Fruit fly (Drosophila melanogaster) whole organism, embryonic: Measurements from ENCODE around the gene Rab30.

ENCODE experiments used
- Asciz ChIP-seq: fragments of 200-800 bp; sonication (Bioruptor generic); optimal IDR thresholded peaks from 2 replicates; lab custom pipeline; 2017; ENCODE audit warnings: missing biosample characterization, mild to moderate bottlenecking, missing genetic modification characterization, missing genetic modification reagents
- B-H1 ChIP-seq: fragments of 200-800 bp; sonication (Bioruptor generic); IDR thresholded peaks from 3 replicates; pipeline ENCODE4 v1.3.6; 2022; ENCODE audit warnings: missing biosample characterization, missing genetic modification characterization
- CG10267 ChIP-seq: fragments of 200-800 bp; sonication (Bioruptor generic); optimal IDR thresholded peaks from 2 replicates; lab custom pipeline; 2018; ENCODE audit warnings: missing biosample characterization, mild to moderate bottlenecking, missing genetic modification characterization, moderate library complexity
- CG10321 ChIP-seq: fragments of 200-800 bp; sonication (Bioruptor generic); IDR thresholded peaks from 2 replicates; pipeline ENCODE4 v1.3.6; 2022; ENCODE audit warnings: missing biosample characterization, missing genetic modification characterization
- CG12155 ChIP-seq: fragments of 200-800 bp; sonication (Bioruptor generic); optimal IDR thresholded peaks from 3 replicates; lab custom pipeline; 2016; ENCODE audit warnings: missing biosample characterization, missing genetic modification characterization
- CG13296 ChIP-seq: fragments of 200-800 bp; sonication (Bioruptor generic); optimal IDR thresholded peaks from 3 replicates; lab custom pipeline; 2018; ENCODE audit warnings: missing biosample characterization, mild to moderate bottlenecking, missing genetic modification characterization
- CG13775 ChIP-seq: fragments of 200-800 bp; sonication (Bioruptor generic); optimal IDR thresholded peaks from 3 replicates; lab custom pipeline; 2017; ENCODE audit warnings: missing biosample characterization, mild to moderate bottlenecking, missing genetic modification characterization
- CG14050 ChIP-seq: fragments of 200-800 bp; sonication (Bioruptor generic); IDR thresholded peaks from 3 replicates; pipeline ENCODE4 v1.3.6; 2022; ENCODE audit warnings: missing biosample characterization, missing genetic modification characterization
- CG14710 ChIP-seq: fragments of 200-800 bp; sonication (Bioruptor generic); optimal IDR thresholded peaks from 3 replicates; lab custom pipeline; 2019; ENCODE audit warnings: missing biosample characterization, mild to moderate bottlenecking, missing genetic modification characterization, moderate library complexity
- CG14965 ChIP-seq: fragments of 200-800 bp; sonication (Bioruptor generic); optimal IDR thresholded peaks from 2 replicates; lab custom pipeline; 2016; ENCODE audit warnings: missing biosample characterization, missing genetic modification characterization, borderline replicate concordance
- CG1529 ChIP-seq: fragments of 200-800 bp; sonication (Bioruptor generic); optimal IDR thresholded peaks from 3 replicates; lab custom pipeline; 2018; ENCODE audit warnings: missing biosample characterization, missing genetic modification characterization
- CG1603 ChIP-seq: fragments of 200-800 bp; sonication (Bioruptor generic); optimal IDR thresholded peaks from 2 replicates; lab custom pipeline; 2019; ENCODE audit warnings: missing biosample characterization, mild to moderate bottlenecking, missing genetic modification characterization, moderate library complexity
- CG17328 ChIP-seq: fragments of 200-800 bp; sonication (Bioruptor generic); IDR thresholded peaks from 2 replicates; pipeline ENCODE4 v1.3.6; 2022; ENCODE audit warnings: missing biosample characterization, missing genetic modification characterization
- CG1792 ChIP-seq: fragments of 200-800 bp; sonication (Bioruptor generic); optimal IDR thresholded peaks from 2 replicates; lab custom pipeline; 2016; ENCODE audit warnings: missing biosample characterization, missing genetic modification characterization
- CG18262 ChIP-seq: fragments of 200-800 bp; optimal IDR thresholded peaks from 3 replicates; lab custom pipeline; 2019; ENCODE audit warnings: missing biosample characterization, mild to moderate bottlenecking, missing genetic modification characterization, moderate library complexity
- CG34224 ChIP-seq: fragments of 200-800 bp; sonication (Bioruptor generic); IDR thresholded peaks from 3 replicates; pipeline ENCODE4 v1.3.6; 2022; ENCODE audit warnings: missing biosample characterization, missing genetic modification characterization; ENCODE audit not compliant: partially characterized antibody
- CG43689 ChIP-seq: fragments of 200-800 bp; sonication (Bioruptor generic); IDR thresholded peaks from 2 replicates; pipeline ENCODE4 v1.3.6; 2022; ENCODE audit warnings: missing biosample characterization, missing genetic modification characterization
- CG5180 ChIP-seq: fragments of 200-800 bp; sonication (Bioruptor generic); optimal IDR thresholded peaks from 3 replicates; lab custom pipeline; 2017; ENCODE audit warnings: missing biosample characterization, missing genetic modification characterization, mild to moderate bottlenecking, moderate library complexity, missing genetic modification reagents
- CG5245 ChIP-seq: fragments of 200-800 bp; sonication (Bioruptor generic); optimal IDR thresholded peaks from 3 replicates; lab custom pipeline; 2016; ENCODE audit warnings: missing biosample characterization, missing genetic modification characterization
- CG6175 ChIP-seq: fragments of 200-800 bp; sonication (Bioruptor generic); IDR thresholded peaks from 3 replicates; pipeline ENCODE4 v1.3.6; 2022; ENCODE audit warnings: missing biosample characterization, missing genetic modification characterization
- CG8924 ChIP-seq: fragments of 200-800 bp; optimal IDR thresholded peaks from 3 replicates; lab custom pipeline; 2019; ENCODE audit warnings: missing biosample characterization, mild to moderate bottlenecking, missing genetic modification characterization, moderate library complexity
- CrebB ChIP-seq: fragments of 200-800 bp; sonication (Bioruptor generic); optimal IDR thresholded peaks from 3 replicates; lab custom pipeline; 2018; ENCODE audit warnings: missing biosample characterization, mild to moderate bottlenecking, missing genetic modification characterization
- D19A ChIP-seq: fragments of 200-800 bp; optimal IDR thresholded peaks from 3 replicates; lab custom pipeline; 2019; ENCODE audit warnings: missing biosample characterization, mild to moderate bottlenecking, missing genetic modification characterization, moderate library complexity
- Doc3 ChIP-seq: fragments of 200-800 bp; sonication (Bioruptor generic); IDR thresholded peaks from 3 replicates; pipeline ENCODE4 v1.3.6; 2022; ENCODE audit warnings: missing biosample characterization, missing genetic modification characterization; ENCODE audit not compliant: partially characterized antibody
- Dref ChIP-seq: fragments of 200-800 bp; sonication (Bioruptor generic); IDR thresholded peaks from 2 replicates; pipeline ENCODE4 v1.3.6; 2022; ENCODE audit warnings: missing biosample characterization, missing genetic modification characterization
- E2f1 ChIP-seq: fragments of 200-800 bp; sonication (Bioruptor generic); IDR thresholded peaks from 2 replicates; pipeline ENCODE4 v1.3.6; 2022; ENCODE audit warnings: missing biosample characterization, missing genetic modification characterization
- Eip74EF ChIP-seq, 2 experiments: fragments of 200-800 bp in 1 of 2; fragments of >200 bp in 1 of 2; sonication (Bioruptor generic) in 1 of 2; optimal IDR thresholded peaks; 2 replicates each; lab custom pipeline; 2017 to 2019; ENCODE audit warnings: missing biosample characterization in 2 of 2, missing genetic modification characterization in 2 of 2, mild to moderate bottlenecking in 1 of 2, moderate library complexity in 1 of 2
- MBD-R2 ChIP-seq: fragments of 200-800 bp; sonication (Bioruptor generic); IDR thresholded peaks from 2 replicates; pipeline ENCODE4 v1.3.6; 2022; ENCODE audit warnings: missing biosample characterization, missing genetic modification characterization
- Meics ChIP-seq: fragments of 200-800 bp; sonication (Bioruptor generic); optimal IDR thresholded peaks from 2 replicates; lab custom pipeline; 2017; ENCODE audit warnings: missing biosample characterization, mild to moderate bottlenecking, missing genetic modification characterization
- Nf-YA ChIP-seq: fragments of 200-800 bp; sonication (Bioruptor generic); IDR thresholded peaks from 2 replicates; pipeline ENCODE4 v1.3.6; 2022; ENCODE audit warnings: missing biosample characterization, missing genetic modification characterization
- Oli ChIP-seq: fragments of 200-800 bp; sonication (Bioruptor generic); optimal IDR thresholded peaks from 2 replicates; lab custom pipeline; 2018; ENCODE audit warnings: missing biosample characterization, mild to moderate bottlenecking, missing genetic modification characterization, moderate library complexity
- PHDP ChIP-seq: fragments of 200-800 bp; sonication (Bioruptor generic); optimal IDR thresholded peaks from 3 replicates; lab custom pipeline; 2018; ENCODE audit warnings: missing biosample characterization, mild to moderate bottlenecking, missing genetic modification characterization, moderate library complexity
- Taf1 ChIP-seq: fragments of 200-800 bp; sonication (Bioruptor generic); IDR thresholded peaks from 2 replicates; pipeline ENCODE4 v1.3.6; 2022; ENCODE audit warnings: missing biosample characterization, missing genetic modification characterization
- ara ChIP-seq: fragments of 200-800 bp; sonication (Bioruptor generic); IDR thresholded peaks from 2 replicates; pipeline ENCODE4 v1.3.6; 2022; ENCODE audit warnings: missing biosample characterization, missing genetic modification characterization
- bab2 ChIP-seq: fragments of 200-800 bp; sonication (Bioruptor generic); optimal IDR thresholded peaks from 2 replicates; lab custom pipeline; 2016; ENCODE audit warnings: missing biosample characterization, missing genetic modification characterization
- cato ChIP-seq: fragments of 200-800 bp; sonication (Bioruptor generic); optimal IDR thresholded peaks from 2 replicates; lab custom pipeline; 2016; ENCODE audit warnings: missing biosample characterization, missing genetic modification characterization, borderline replicate concordance
- chn ChIP-seq: fragments of 200-800 bp; sonication (Bioruptor generic); optimal IDR thresholded peaks from 2 replicates; lab custom pipeline; 2016; ENCODE audit warnings: missing biosample characterization, missing genetic modification characterization
- ci ChIP-seq: fragments of 200-800 bp; sonication (Bioruptor generic); IDR thresholded peaks from 3 replicates; pipeline ENCODE4 v1.3.6; 2022; ENCODE audit warnings: missing biosample characterization, missing genetic modification characterization
- danr ChIP-seq: fragments of 200-800 bp; sonication (Bioruptor generic); IDR thresholded peaks from 2 replicates; pipeline ENCODE4 v1.3.6; 2022; ENCODE audit warnings: missing biosample characterization, missing genetic modification characterization
- dimm ChIP-seq: fragments of 200-800 bp; sonication (Bioruptor generic); IDR thresholded peaks from 2 replicates; pipeline ENCODE4 v1.3.6; 2022; ENCODE audit warnings: missing biosample characterization, missing genetic modification characterization
- dpn ChIP-seq, 2 experiments: fragments of 200-800 bp; sonication (Bioruptor generic); optimal IDR thresholded peaks; 3 replicates each; lab custom pipeline; 2016; ENCODE audit warnings: missing biosample characterization in 2 of 2, missing genetic modification characterization in 2 of 2
- gce ChIP-seq: fragments of 200-800 bp; sonication (Bioruptor generic); IDR thresholded peaks from 3 replicates; pipeline ENCODE4 v1.3.6; 2022; ENCODE audit warnings: missing biosample characterization, missing genetic modification characterization
- gcm2 ChIP-seq: fragments of 200-800 bp; sonication (Bioruptor generic); optimal IDR thresholded peaks from 2 replicates; lab custom pipeline; 2016; ENCODE audit warnings: missing biosample characterization, missing genetic modification characterization
- kni ChIP-seq: fragments of 200-800 bp; sonication (Bioruptor generic); optimal IDR thresholded peaks from 3 replicates; lab custom pipeline; 2017; ENCODE audit warnings: mild to moderate bottlenecking, missing biosample characterization, missing genetic modification reagents, missing genetic modification characterization
- lilli ChIP-seq: fragments of 200-800 bp; sonication (Bioruptor generic); optimal IDR thresholded peaks from 3 replicates; lab custom pipeline; 2016; ENCODE audit warnings: missing biosample characterization, missing genetic modification characterization
- luna ChIP-seq: fragments of 200-800 bp; sonication (Bioruptor generic); optimal IDR thresholded peaks from 2 replicates; lab custom pipeline; 2016; ENCODE audit warnings: missing biosample characterization, missing genetic modification characterization
- tgo ChIP-seq: fragments of 200-800 bp; sonication (Bioruptor generic); IDR thresholded peaks from 3 replicates; pipeline ENCODE4 v1.3.6; 2022; ENCODE audit warnings: missing biosample characterization, missing genetic modification characterization
- unc-4 ChIP-seq: fragments of 200-800 bp; sonication (Bioruptor generic); IDR thresholded peaks from 2 replicates; pipeline ENCODE4 v1.3.6; 2022; ENCODE audit warnings: missing biosample characterization, missing genetic modification characterization; ENCODE audit not compliant: partially characterized antibody
- vfl ChIP-seq: fragments of 200-800 bp; sonication (Bioruptor generic); optimal IDR thresholded peaks from 2 replicates; lab custom pipeline; 2016; ENCODE audit warnings: missing biosample characterization, missing genetic modification characterization
- wdn ChIP-seq: fragments of 200-800 bp; sonication (Bioruptor generic); IDR thresholded peaks from 2 replicates; pipeline ENCODE4 v1.3.6; 2022; ENCODE audit warnings: missing biosample characterization, missing genetic modification characterization
- wor ChIP-seq: fragments of 200-800 bp; sonication (Bioruptor generic); IDR thresholded peaks from 2 replicates; pipeline ENCODE4 v1.3.6; 2022; ENCODE audit warnings: missing biosample characterization, missing genetic modification characterization

The Rab30 gene

DNA sequence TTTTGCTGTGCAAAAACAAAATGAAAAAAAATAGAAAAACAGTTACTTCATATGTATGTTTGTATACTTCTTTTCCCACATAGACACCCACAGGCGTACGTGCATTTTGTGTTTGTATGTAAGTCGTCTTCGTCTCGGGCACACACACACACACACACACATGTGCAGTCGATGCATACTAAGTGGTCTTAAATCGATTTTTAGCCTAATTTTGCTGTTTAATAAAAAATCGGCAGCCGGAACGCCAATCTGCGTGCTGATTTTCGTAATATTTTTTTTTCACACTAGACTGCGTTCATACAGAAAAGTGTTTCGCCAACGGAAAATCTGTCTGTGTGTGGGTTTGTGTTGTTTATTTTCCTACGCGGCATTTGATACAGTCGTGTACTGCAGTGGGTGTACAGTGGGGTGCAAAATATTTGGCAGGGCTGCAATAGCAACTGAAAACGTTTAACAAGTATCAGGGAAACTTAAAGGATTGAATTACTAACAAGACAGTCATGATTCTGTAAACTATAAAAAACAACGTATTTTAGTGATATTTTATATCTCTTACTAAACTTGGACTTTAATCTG is 782 bp upstream of the Rab30 start (continued):
- TF ChIP-seq CG5180 (GFP tag; lab: Kevin White, UChicago) (no peak), ci (GFP tag; lab: Robert Waterston, UW) (peak; percentile 19; the same call in 1 of the 3 replicates), Eip74EF (GFP tag; optimal IDR thresholded peaks at IDR 0.05; lab: Kevin White, UChicago) (peak in 1 of 2 experiments; percentile 31), CG14710 (no peak), kni (GFP tag; lab: Kevin White, UChicago) (no peak), CG10321 (GFP tag; lab: Robert Waterston, UW) (no peak), Dref (GFP tag; lab: Robert Waterston, UW) (no peak), CG43689 (no peak), wor (GFP tag; lab: Robert Waterston, UW) (no peak), D19A (tag; lab: Kevin White, UChicago) (no peak), ara (GFP tag; lab: Robert Waterston, UW) (no peak), wdn (GFP tag; lab: Robert Waterston, UW) (no peak), E2f1 (GFP tag; lab: Robert Waterston, UW) (peak; percentile 60; the same call in 1 of the 2 replicates), CG1792 (GFP tag; lab: Kevin White, UChicago) (peak; percentile 27), CG8924 (tag; lab: Kevin White, UChicago) (no peak), CG18262 (tag; lab: Kevin White, UChicago) (peak; percentile 25), Doc3 (no peak), CG14965 (GFP tag; lab: Kevin White, UChicago) (no peak), Asciz (GFP tag; lab: Kevin White, UChicago) (peak; percentile 18), CG5245 (GFP tag; lab: Kevin White, UChicago) (peak; percentile 16), Taf1 (GFP tag; lab: Robert Waterston, UW) (no peak), vfl (no peak), Oli (tag; lab: Kevin White, UChicago) (no peak), CG1603 (tag; lab: Kevin White, UChicago) (peak; percentile 45), tgo (GFP tag; lab: Robert Waterston, UW) (peak; percentile 24; the same call in 1 of the 3 replicates), CrebB (tag; lab: Kevin White, UChicago) (no peak), CG10267 (tag; lab: Kevin White, UChicago) (no peak), bab2 (no peak), B-H1 (GFP tag; lab: Robert Waterston, UW) (peak; percentile 38; the same call in 1 of the 3 replicates), gce (GFP tag; lab: Robert Waterston, UW) (no peak), CG14050 (no peak), lilli (GFP tag; lab: Kevin White, UChicago) (peak; percentile 69), PHDP (tag; lab: Kevin White, UChicago) (no peak), CG1529 (no peak), danr (GFP tag; lab: Robert Waterston, UW) (no peak), MBD-R2 (GFP tag; lab: Robert Waterston, UW) (0 out of 2 replicates have a peak, but pooled peaks have one; percentile 31), CG13296 (GFP tag; lab: Kevin White, UChicago) (peak; percentile 27), CG13775 (GFP tag; lab: Kevin White, UChicago) (no peak), CG34224 (no peak), CG17328 (GFP tag; lab: Robert Waterston, UW) (peak; percentile 54), chn (GFP tag; lab: Kevin White, UChicago) (no peak), dimm (GFP tag; lab: Robert Waterston, UW) (no peak), CG12155 (peak; percentile 29), gcm2 (GFP tag; lab: Kevin White, UChicago) (no peak), Nf-YA (GFP tag; lab: Robert Waterston, UW) (no peak), Meics (GFP tag; lab: Kevin White, UChicago) (peak; percentile 53), dpn (GFP tag; optimal IDR thresholded peaks at IDR 0.05; lab: Kevin White, UChicago) (peak; percentile 22 to 32), unc-4 (GFP tag; lab: Robert Waterston, UW) (no peak), cato (GFP tag; lab: Kevin White, UChicago) (no peak), luna (GFP tag; lab: Kevin White, UChicago) (peak; percentile 23), CG6175 (no peak)
